Worm (Caenorhabditis elegans) whole organism, late embryonic: ENCODE data around the gene Y69E1A.8.
"Not testable (repeated sequence)": the region's sequence is repeated elsewhere in the genome, so short reads cannot be mapped to it uniquely, and the experiment has no call there.

Experiments
- C38D4.7 ChIP-seq: fragments of 200-800 bp; sonication (Bioruptor generic); optimal IDR thresholded peaks from 2 replicates; lab custom pipeline; 2018; ENCODE audit warnings: mild to moderate bottlenecking, missing genetic modification characterization, moderate library complexity, missing compliant biosample characterization
- K02D7.2 ChIP-seq: sonication (generic microtip); optimal IDR thresholded peaks from 2 replicates; lab custom pipeline; 2017; ENCODE audit warnings: mild to moderate bottlenecking, missing genetic modification characterization, missing compliant biosample characterization
- T23F11.4 ChIP-seq: fragments of 200-800 bp; sonication (Bioruptor generic); optimal IDR thresholded peaks from 2 replicates; lab custom pipeline; 2018; ENCODE audit warnings: mild to moderate bottlenecking, missing genetic modification characterization, missing compliant biosample characterization
- ceh-19 ChIP-seq: fragments of 200-800 bp; sonication (Bioruptor generic); optimal IDR thresholded peaks from 2 replicates; lab custom pipeline; 2018; ENCODE audit warnings: mild to moderate bottlenecking, missing genetic modification characterization, missing compliant biosample characterization
- ceh-2 ChIP-seq: sonication (generic microtip); optimal IDR thresholded peaks from 2 replicates; lab custom pipeline; 2016; ENCODE audit warnings: missing genotype, missing genetic modification characterization, missing compliant biosample characterization
- ceh-30 ChIP-seq: fragments of 150-350 bp; optimal IDR thresholded peaks from 2 replicates; lab custom pipeline; 2014; ENCODE audit warnings: missing biosample characterization, missing genetic modification characterization
- ceh-34 ChIP-seq: sonication (generic microtip); optimal IDR thresholded peaks from 2 replicates; lab custom pipeline; 2016; ENCODE audit warnings: mild to moderate bottlenecking, missing genetic modification characterization, missing compliant biosample characterization
- ceh-48 ChIP-seq: sonication (generic microtip); optimal IDR thresholded peaks from 2 replicates; lab custom pipeline; 2016; ENCODE audit warnings: missing genetic modification characterization, inconsistent platforms, missing compliant biosample characterization
- dmd-4 ChIP-seq: sonication (generic microtip); optimal IDR thresholded peaks from 2 replicates; lab custom pipeline; 2016; ENCODE audit warnings: borderline replicate concordance, missing genetic modification characterization, missing compliant biosample characterization
- dve-1 ChIP-seq: sonication (generic microtip); optimal IDR thresholded peaks from 2 replicates; lab custom pipeline; 2017; ENCODE audit warnings: antibody characterized with exemption, mild to moderate bottlenecking, missing genetic modification characterization, missing compliant biosample characterization
- elt-4 ChIP-seq: sonication (generic microtip); optimal IDR thresholded peaks from 2 replicates; lab custom pipeline; 2016; ENCODE audit warnings: missing genetic modification characterization, missing compliant biosample characterization
- ets-4 ChIP-seq: sonication (generic microtip); optimal IDR thresholded peaks from 2 replicates; lab custom pipeline; 2016; ENCODE audit warnings: missing genetic modification characterization, missing compliant biosample characterization
- eyg-1 ChIP-seq: sonication (generic microtip); optimal IDR thresholded peaks from 2 replicates; lab custom pipeline; 2016; ENCODE audit warnings: missing genotype, missing genetic modification characterization, missing compliant biosample characterization
- fkh-10 ChIP-seq: fragments of 150-350 bp; optimal IDR thresholded peaks from 2 replicates; lab custom pipeline; 2014; ENCODE audit warnings: missing biosample characterization, missing genetic modification reagents, missing genetic modification characterization
- fkh-6 ChIP-seq: sonication (generic microtip); optimal IDR thresholded peaks from 2 replicates; lab custom pipeline; 2016; ENCODE audit warnings: missing genetic modification characterization, missing compliant biosample characterization
- gmeb-2 ChIP-seq: sonication (generic microtip); optimal IDR thresholded peaks from 2 replicates; lab custom pipeline; 2016; ENCODE audit warnings: missing genetic modification characterization, inconsistent platforms, missing compliant biosample characterization
- hlh-15 ChIP-seq: sonication (generic microtip); optimal IDR thresholded peaks from 2 replicates; lab custom pipeline; 2016; ENCODE audit warnings: missing genetic modification characterization, missing compliant biosample characterization
- hlh-6 ChIP-seq: sonication (generic microtip); optimal IDR thresholded peaks from 2 replicates; lab custom pipeline; 2016; ENCODE audit warnings: missing genotype, missing genetic modification characterization, missing compliant biosample characterization
- hlh-8 ChIP-seq: sonication (generic microtip); optimal IDR thresholded peaks from 2 replicates; lab custom pipeline; 2016; ENCODE audit warnings: missing genotype, missing genetic modification characterization, missing compliant biosample characterization
- lim-6 ChIP-seq: sonication (generic microtip); optimal IDR thresholded peaks from 2 replicates; lab custom pipeline; 2016; ENCODE audit warnings: missing genetic modification characterization, missing compliant biosample characterization
- lin-11 ChIP-seq: fragments of 200-800 bp; sonication (Bioruptor generic); optimal IDR thresholded peaks from 2 replicates; lab custom pipeline; 2018; ENCODE audit warnings: mild to moderate bottlenecking, missing genetic modification characterization, missing compliant biosample characterization
- mec-3 ChIP-seq: sonication (generic microtip); optimal IDR thresholded peaks from 2 replicates; lab custom pipeline; 2016; ENCODE audit warnings: borderline replicate concordance, missing genetic modification characterization, missing compliant biosample characterization
- nfya-1 ChIP-seq: sonication (generic microtip); optimal IDR thresholded peaks from 2 replicates; lab custom pipeline; 2017; ENCODE audit warnings: missing genetic modification characterization, mild to moderate bottlenecking, missing compliant biosample characterization, antibody characterized with exemption, moderate library complexity
- nhr-232 ChIP-seq: sonication (generic microtip); optimal IDR thresholded peaks from 2 replicates; lab custom pipeline; 2016; ENCODE audit warnings: missing genetic modification characterization, missing compliant biosample characterization
- pag-3 ChIP-seq: sonication (generic microtip); optimal IDR thresholded peaks from 2 replicates; lab custom pipeline; 2016; ENCODE audit warnings: missing compliant biosample characterization, missing genetic modification characterization, borderline replicate concordance
- pat-9 ChIP-seq: fragments of 200-800 bp; sonication (Bioruptor generic); optimal IDR thresholded peaks from 2 replicates; lab custom pipeline; 2018; ENCODE audit warnings: mild to moderate bottlenecking, missing genetic modification characterization, moderate library complexity, missing compliant biosample characterization
- pax-1 ChIP-seq: fragments of 150-350 bp; optimal IDR thresholded peaks from 2 replicates; lab custom pipeline; 2014; ENCODE audit warnings: missing biosample characterization, missing genetic modification characterization
- pha-2 ChIP-seq: sonication (generic microtip); optimal IDR thresholded peaks from 2 replicates; lab custom pipeline; 2017; ENCODE audit warnings: mild to moderate bottlenecking, missing genetic modification characterization, missing compliant biosample characterization
- pha-4 ChIP-seq: fragments of 150-350 bp; optimal IDR thresholded peaks from 2 replicates; lab custom pipeline; 2018; ENCODE audit warnings: missing biosample characterization, missing genetic modification reagents, missing genetic modification characterization
- ref-2 ChIP-seq: sonication (generic microtip); optimal IDR thresholded peaks from 2 replicates; lab custom pipeline; 2016; ENCODE audit warnings: missing genetic modification characterization, missing compliant biosample characterization
- sdc-2 ChIP-seq: sonication (generic microtip); optimal IDR thresholded peaks from 2 replicates; lab custom pipeline; 2016; ENCODE audit warnings: missing genotype, missing genetic modification characterization, missing compliant biosample characterization
- sox-4 ChIP-seq: sonication (generic microtip); optimal IDR thresholded peaks from 2 replicates; lab custom pipeline; 2017; ENCODE audit warnings: mild to moderate bottlenecking, missing genetic modification characterization, inconsistent platforms, missing compliant biosample characterization
- tbx-2 ChIP-seq: sonication (generic microtip); optimal IDR thresholded peaks from 2 replicates; lab custom pipeline; 2016; ENCODE audit warnings: missing genetic modification characterization, missing compliant biosample characterization
- ttx-3 ChIP-seq: sonication (generic microtip); optimal IDR thresholded peaks from 2 replicates; lab custom pipeline; 2016; ENCODE audit warnings: missing genetic modification reagents, missing genetic modification characterization, missing compliant biosample characterization
- unc-3 ChIP-seq, 2 experiments: fragments of 200-800 bp in 1 of 2; sonication (Bioruptor generic) in 1 of 2; sonication (generic microtip) in 1 of 2; conservative IDR thresholded peaks in 1 of 2; optimal IDR thresholded peaks in 1 of 2; 2 replicates each; pipeline versions ENCODE4 v1.3.6 to Lab custom; 2016 to 2022; ENCODE audit warnings: missing compliant biosample characterization in 2 of 2, missing genetic modification characterization in 2 of 2, missing genetic modification reagents in 1 of 2
- unc-42 ChIP-seq: sonication (generic microtip); optimal IDR thresholded peaks from 2 replicates; lab custom pipeline; 2016; ENCODE audit warnings: missing genotype, missing genetic modification characterization, missing compliant biosample characterization
- unc-55 ChIP-seq: sonication (generic microtip); optimal IDR thresholded peaks from 2 replicates; lab custom pipeline; 2017; ENCODE audit warnings: missing biosample characterization, missing genetic modification reagents, missing genetic modification characterization

Y69E1A.8 gene

ce11 chrIV:10949510-10949909 lies 16.9 kb upstream of the Y69E1A.8 start, which contains the start of gene nsph-3.1:
Gene nsph-3.1, plus strand, starts transcription at chrIV:10949810.
- TF ChIP-seq C38D4.7 (no peak), gmeb-2 (tag; lab: Kevin White, UChicago) (no peak), fkh-10 (GFP tag; lab: Kevin White, UChicago) (no peak), elt-4 (tag; lab: Kevin White, UChicago) (no peak), K02D7.2 (tag; lab: Kevin White, UChicago) (no peak), hlh-8 (tag; lab: Kevin White, UChicago) (no peak), ttx-3 (tag; lab: Kevin White, UChicago) (no peak), ceh-34 (tag; lab: Kevin White, UChicago) (no peak)

DNA sequence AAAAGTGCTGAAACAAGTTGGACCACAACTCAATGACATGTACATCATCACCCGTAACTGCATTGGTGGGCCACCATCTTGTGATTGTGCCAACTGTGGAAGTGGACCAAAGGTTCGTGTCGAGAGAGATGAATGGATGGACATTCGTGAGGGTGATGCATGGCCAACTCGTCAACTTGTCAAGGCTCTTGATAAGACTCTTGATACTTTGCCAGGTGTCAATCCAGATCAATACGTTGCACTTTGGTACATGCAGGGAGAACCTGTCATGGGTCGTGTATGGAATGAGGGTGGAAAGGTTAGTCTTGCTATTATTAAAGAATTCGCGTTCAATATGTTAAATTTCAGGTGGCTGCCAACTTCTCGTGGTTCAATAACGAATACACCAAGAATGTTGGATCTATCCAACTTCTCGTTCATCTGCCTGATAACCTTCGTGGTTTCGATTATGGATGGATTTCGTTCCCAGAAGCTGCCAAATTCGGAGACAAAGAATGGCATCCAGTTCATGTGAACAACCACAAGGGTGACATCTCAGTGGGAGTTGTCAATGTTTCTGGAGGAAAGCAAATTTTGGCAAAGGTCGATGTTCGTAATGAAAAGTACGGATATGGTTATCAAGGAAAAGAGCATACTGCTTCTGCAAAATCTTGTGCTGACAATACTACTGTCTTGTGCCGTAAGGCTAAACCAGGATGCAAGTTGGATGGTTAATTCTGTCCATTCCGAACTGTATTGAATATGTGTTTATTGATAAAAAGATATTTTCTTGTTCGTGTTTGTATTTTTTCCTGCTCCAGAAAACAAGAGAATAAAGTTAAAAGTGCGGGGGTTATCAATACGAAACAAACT lies 15.8 kb upstream of the Y69E1A.8 start:
- TF ChIP-seq sox-4 (tag; lab: Kevin White, UChicago) (no peak), ceh-30 (no peak), mec-3 (no peak), ets-4 (tag; lab: Kevin White, UChicago) (no peak), hlh-15 (tag; lab: Kevin White, UChicago) (no peak), nhr-232 (tag; lab: Kevin White, UChicago) (no peak), dve-1 (tag; lab: Kevin White, UChicago) (no peak), lin-11 (no peak)
- TF ChIP-seq, all 69 proteins: peak for 0

DNA sequence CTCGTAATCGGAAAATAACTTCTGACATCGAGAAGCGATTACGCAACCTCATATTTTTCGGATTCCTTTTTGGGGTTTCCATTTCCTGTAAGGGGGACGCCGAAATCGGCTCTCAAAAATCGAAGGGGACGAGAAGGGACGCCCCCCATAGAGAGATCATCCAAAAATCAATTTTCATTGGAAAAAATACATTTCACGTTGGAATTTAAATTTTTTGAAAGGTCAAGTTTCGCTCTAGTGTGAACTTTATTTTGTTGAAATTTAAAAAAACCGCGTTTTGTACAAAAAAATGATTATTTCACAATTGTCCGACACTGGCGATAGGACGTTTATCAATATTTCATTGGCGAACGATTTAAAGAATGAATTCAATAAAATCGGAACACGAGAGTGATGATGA lies 14.4 kb upstream of the Y69E1A.8 start, which contains the start of gene Y69E1A.3:
Y69E1A.3 (plus strand) TSS at position 301 of the 400 bp plus-strand sequence.
- TF ChIP-seq pha-2 (tag; lab: Kevin White, UChicago) (no peak), pat-9 (tag; lab: Kevin White, UChicago) (no peak), hlh-6 (tag; lab: Kevin White, UChicago) (no peak), pha-4 (no peak), pag-3 (tag; lab: Kevin White, UChicago) (no peak), sdc-2 (tag; lab: Kevin White, UChicago) (no peak), C38D4.7 (no peak), unc-42 (tag; lab: Kevin White, UChicago) (no peak), dmd-4 (tag; lab: Kevin White, UChicago) (no peak), T23F11.4 (GFP tag; lab: Kevin White, UChicago) (no peak)
- TF ChIP-seq, all 69 proteins: peak for 0

- TF ChIP-seq fkh-10 (GFP tag; lab: Kevin White, UChicago); hlh-15 (tag; lab: Kevin White, UChicago); unc-55 (GFP tag; lab: Kevin White, UChicago): not testable (repeated sequence)
Observed at ce11 chrIV:10954955-10955354, 11.4 kb upstream of the Y69E1A.8 start, which contains the start of gene Y69E1A.4. Gene Y69E1A.4, plus strand, starts transcription at chrIV:10955255.

- TF ChIP-seq tbx-2 (peak; percentile 22), eyg-1 (no peak), unc-55 (GFP tag; lab: Kevin White, UChicago) (peak; percentile 14)
- TF ChIP-seq, all 69 proteins: peak for 2
Observed at ce11 chrIV:10957583-10958229, 8.7 kb upstream of the Y69E1A.8 start, which contains the start of gene Y69E1A.5. Gene Y69E1A.5, minus strand, starts transcription at chrIV:10957655.

- TF ChIP-seq nfya-1 (tag; lab: Kevin White, UChicago) (no peak), ceh-19 (GFP tag; lab: Kevin White, UChicago) (no peak), fkh-10 (GFP tag; lab: Kevin White, UChicago) (no peak), T23F11.4 (GFP tag; lab: Kevin White, UChicago) (no peak), K02D7.2 (tag; lab: Kevin White, UChicago) (no peak), fkh-6 (tag; lab: Kevin White, UChicago) (no peak), ceh-2 (tag; lab: Kevin White, UChicago) (no peak), pax-1 (tag; lab: Kevin White, UChicago) (no peak), lim-6 (tag; lab: Kevin White, UChicago) (no peak), unc-3 (GFP tag; conservative IDR thresholded peaks at IDR 0.05; lab: Robert Waterston, UW) (no peak), unc-3 (tag; optimal IDR thresholded peaks at IDR 0.05; lab: Kevin White, UChicago) (no peak), ref-2 (tag; lab: Kevin White, UChicago) (no peak), ceh-30 (no peak), ceh-48 (tag; lab: Kevin White, UChicago) (no peak), ceh-34 (tag; lab: Kevin White, UChicago) (no peak)
Observed at ce11 chrIV:10958230-10958588, 8.2 kb upstream of the Y69E1A.8 start, which contains the start of gene sri-19. Gene sri-19, plus strand, starts transcription at chrIV:10958372.
